Worm (Caenorhabditis elegans): Measurements from ENCODE around the gene C37C3.12.
A peak's percentile ranks its signal among the peaks of the same experiment; 100 is the strongest.

Gene C37C3.12

ce11 chrV:7870707-7871106 lies 31.3 kb upstream of the C37C3.12 start, which contains the start of gene nipi-4:
Gene nipi-4, minus strand, starts transcription at chrV:7870807.
- TF ChIP-seq scrt-1 (GFP tag; IDR thresholded peaks at IDR 0.05) = no peak
- TF ChIP-seq ets-7 (tag; optimal IDR thresholded peaks at IDR 0.05) = no peak
- no peak for TF ChIP-seq hmg-4 (GFP tag; optimal IDR thresholded peaks at IDR 0.05)
- TF ChIP-seq hmbx-1 (tag; optimal IDR thresholded peaks at IDR 0.05) = no peak
- no peak for TF ChIP-seq aly-1 (tag; optimal IDR thresholded peaks at IDR 0.05)
- no peak for TF ChIP-seq tra-4 (tag; optimal IDR thresholded peaks at IDR 0.05)

DNA sequence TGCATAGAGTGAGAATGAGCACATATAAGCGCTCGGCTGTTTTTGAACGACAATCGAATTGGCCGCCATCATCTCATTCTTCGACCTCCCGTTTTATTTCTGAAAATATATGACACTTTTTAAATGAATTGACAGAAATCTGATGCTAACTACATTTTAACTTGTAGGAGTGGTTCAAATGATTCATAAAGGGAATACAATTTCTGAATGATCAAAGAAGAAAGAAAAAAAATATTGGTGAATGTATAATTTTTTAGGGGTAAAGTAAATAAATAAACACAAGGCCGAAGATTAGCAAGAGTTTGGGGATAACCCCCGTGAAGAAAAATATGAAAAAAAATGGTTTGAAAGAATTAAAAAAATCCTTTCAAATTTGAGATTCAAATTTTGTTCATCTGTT lies 25.3 kb upstream of the C37C3.12 start, which contains the start of gene C37C3.11:
C37C3.11 (minus strand) TSS at position 101 of the 400 bp plus-strand sequence.
- TF ChIP-seq F13C5.2 (tag; optimal IDR thresholded peaks at IDR 0.05) (no peak), ceh-13 (GFP tag; optimal IDR thresholded peaks at IDR 0.05) (no peak), ceh-36 (tag; optimal IDR thresholded peaks at IDR 0.05) (no peak), aly-1 (tag; optimal IDR thresholded peaks at IDR 0.05) (no peak), ets-7 (tag; optimal IDR thresholded peaks at IDR 0.05) (no peak), scrt-1 (GFP tag; IDR thresholded peaks at IDR 0.05) (no peak), tra-4 (tag; optimal IDR thresholded peaks at IDR 0.05) (no peak), hnd-1 (tag; optimal IDR thresholded peaks at IDR 0.05) (no peak), sea-1 (GFP tag; conservative IDR thresholded peaks at IDR 0.05) (no peak)

DNA sequence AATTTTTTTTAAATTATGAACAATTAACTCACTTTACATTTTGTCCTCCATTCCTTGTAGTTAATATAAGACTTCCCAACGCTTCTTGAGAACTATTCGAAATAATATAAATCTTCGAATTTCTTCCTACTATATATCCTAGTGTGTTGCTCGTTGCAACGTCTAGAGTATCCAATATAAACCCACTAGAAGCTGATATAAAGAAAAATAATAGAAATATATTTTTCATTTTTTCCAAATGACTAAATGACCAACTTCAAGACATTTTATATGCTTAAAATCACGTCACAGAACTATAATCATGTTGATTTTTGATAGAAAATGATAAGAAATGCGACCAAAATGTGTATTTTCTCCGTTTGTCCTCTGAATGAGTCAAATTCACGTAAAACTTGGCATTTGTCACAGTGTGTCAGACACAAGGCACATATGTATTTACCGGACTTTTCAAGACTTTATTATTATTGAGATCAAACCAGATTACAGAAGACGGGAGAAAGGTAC lies 23.7 kb upstream of the C37C3.12 start, which contains the start of gene C37C3.10:
C37C3.10 (minus strand) TSS at position 51 of the 504 bp plus-strand sequence.
- TF ChIP-seq sea-1 (GFP tag; conservative IDR thresholded peaks at IDR 0.05) (no peak), aly-1 (tag; optimal IDR thresholded peaks at IDR 0.05) (no peak), ceh-36 (tag; optimal IDR thresholded peaks at IDR 0.05) (no peak), tbx-11 (GFP tag; IDR thresholded peaks at IDR 0.05) (no peak), tbx-37 (GFP tag; conservative IDR thresholded peaks at IDR 0.05) (no peak), hnd-1 (tag; optimal IDR thresholded peaks at IDR 0.05) (no peak), ceh-13 (GFP tag; optimal IDR thresholded peaks at IDR 0.05) (no peak), ets-7 (tag; optimal IDR thresholded peaks at IDR 0.05) (no peak), scrt-1 (GFP tag; IDR thresholded peaks at IDR 0.05) (no peak), B0310.2 (tag; optimal IDR thresholded peaks at IDR 0.05) (no peak), hmg-4 (GFP tag; optimal IDR thresholded peaks at IDR 0.05) (no peak), pes-1 (GFP tag; IDR thresholded peaks at IDR 0.05) (no peak), flt-1 (GFP tag; IDR thresholded peaks at IDR 0.05) (no peak), ama-1 (optimal IDR thresholded peaks at IDR 0.05) (no peak)

DNA sequence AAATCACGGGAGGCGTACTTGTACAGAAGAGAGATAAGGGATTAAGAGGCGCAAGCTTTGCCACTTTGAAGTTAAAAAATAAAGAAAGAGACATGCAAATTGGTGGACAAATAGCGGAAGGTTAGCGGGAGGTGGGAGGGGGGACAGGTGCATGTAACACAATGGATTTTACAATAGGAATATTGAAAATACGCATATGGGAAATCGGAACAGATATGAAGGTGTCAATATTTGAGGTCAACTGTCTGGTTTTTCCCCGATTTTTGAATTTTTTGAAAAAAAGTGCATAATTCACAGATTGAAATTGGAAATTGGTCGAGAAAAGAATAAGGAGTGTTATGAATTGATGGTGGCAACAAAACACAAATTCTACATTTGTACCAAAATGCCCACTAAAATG lies 22.4 kb upstream of the C37C3.12 start, which contains the start of gene C37C3.17:
C37C3.17 (minus strand) TSS at position 101 of the 400 bp plus-strand sequence.
- TF ChIP-seq tbx-37 (GFP tag; conservative IDR thresholded peaks at IDR 0.05) (no peak), F13C5.2 (tag; optimal IDR thresholded peaks at IDR 0.05) (no peak), hmg-4 (GFP tag; optimal IDR thresholded peaks at IDR 0.05) (no peak), B0310.2 (tag; optimal IDR thresholded peaks at IDR 0.05) (no peak), pes-1 (GFP tag; IDR thresholded peaks at IDR 0.05) (no peak), tbx-11 (GFP tag; IDR thresholded peaks at IDR 0.05) (no peak), hnd-1 (tag; optimal IDR thresholded peaks at IDR 0.05) (no peak), aly-1 (tag; optimal IDR thresholded peaks at IDR 0.05) (no peak), ama-1 (optimal IDR thresholded peaks at IDR 0.05) (no peak), tra-4 (tag; optimal IDR thresholded peaks at IDR 0.05) (no peak), ceh-36 (tag; optimal IDR thresholded peaks at IDR 0.05) (no peak), hmbx-1 (tag; optimal IDR thresholded peaks at IDR 0.05) (no peak), ceh-13 (GFP tag; optimal IDR thresholded peaks at IDR 0.05) (no peak), flt-1 (GFP tag; IDR thresholded peaks at IDR 0.05) (no peak)

DNA sequence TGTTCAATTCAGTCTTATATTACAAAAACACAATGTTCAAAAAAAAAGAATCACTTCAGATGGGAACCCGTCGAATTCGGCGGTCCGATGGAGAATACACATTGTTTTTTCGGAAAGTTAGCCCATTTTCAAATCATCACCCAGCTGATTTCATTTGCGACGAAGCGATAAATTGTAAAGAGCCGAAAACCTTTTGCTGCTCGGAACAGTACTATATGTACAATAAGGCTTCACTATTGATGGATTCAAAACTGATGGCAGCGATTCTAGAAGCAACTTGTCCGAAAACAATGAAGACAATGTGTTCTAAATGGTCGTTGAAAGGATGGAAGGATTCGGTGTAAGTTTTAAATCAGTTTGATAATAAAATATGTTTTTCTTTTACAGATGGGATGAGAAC lies 18.5 kb upstream of the C37C3.12 start, which contains the start of gene C37C3.1:
C37C3.1 (plus strand) TSS at position 33 of the 400 bp plus-strand sequence.
- TF ChIP-seq hnd-1 (tag; optimal IDR thresholded peaks at IDR 0.05) (no peak), B0310.2 (tag; optimal IDR thresholded peaks at IDR 0.05) (no peak), scrt-1 (GFP tag; IDR thresholded peaks at IDR 0.05) (no peak)

ce11 chrV:7856641-7857040 lies 17.3 kb upstream of the C37C3.12 start:
- TF ChIP-seq sea-1 (GFP tag; conservative IDR thresholded peaks at IDR 0.05) = no peak
- no peak for TF ChIP-seq tbx-37 (GFP tag; conservative IDR thresholded peaks at IDR 0.05)
- no peak for TF ChIP-seq hmg-4 (GFP tag; optimal IDR thresholded peaks at IDR 0.05)
- TF ChIP-seq ets-7 (tag; optimal IDR thresholded peaks at IDR 0.05) = no peak

DNA sequence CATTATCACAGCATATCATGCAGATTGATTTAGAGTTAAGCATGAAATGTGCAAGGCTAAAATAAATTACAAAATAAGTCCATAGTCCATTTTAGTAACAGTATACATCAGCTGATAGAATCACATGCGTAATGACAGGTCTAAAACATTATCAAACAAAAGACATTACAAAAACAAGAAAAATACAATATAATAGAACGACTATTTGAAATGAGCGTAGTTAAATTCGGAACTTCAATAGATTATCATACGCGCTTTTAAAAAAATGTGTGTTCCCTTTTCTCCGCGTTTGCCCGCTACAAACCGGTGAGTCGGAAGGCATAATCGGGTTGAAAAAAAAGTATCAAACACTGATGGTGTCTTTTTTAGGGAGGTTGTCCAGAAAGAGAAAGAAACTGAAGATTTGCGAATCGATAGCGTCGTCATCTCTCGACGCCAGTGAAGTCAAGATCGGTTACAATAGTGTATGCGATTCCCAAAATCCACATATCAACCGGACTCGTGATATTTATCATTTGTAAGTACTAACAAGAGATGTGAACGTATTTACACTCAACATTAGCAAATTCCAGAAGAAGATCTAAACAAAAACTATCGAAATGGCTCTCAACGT lies 16.1 kb upstream of the C37C3.12 start, which contains the start of gene C37C3.2:
C37C3.2 (plus strand) TSS at position 563 of the 613 bp plus-strand sequence.
- no peak for TF ChIP-seq tbx-37 (GFP tag; conservative IDR thresholded peaks at IDR 0.05)
- no peak for TF ChIP-seq tbx-11 (GFP tag; IDR thresholded peaks at IDR 0.05)
- TF ChIP-seq flt-1 (GFP tag; IDR thresholded peaks at IDR 0.05) = no peak
- no peak for TF ChIP-seq pes-1 (GFP tag; IDR thresholded peaks at IDR 0.05)
- no peak for TF ChIP-seq ama-1 (optimal IDR thresholded peaks at IDR 0.05)
- no peak for TF ChIP-seq hmbx-1 (tag; optimal IDR thresholded peaks at IDR 0.05)
- TF ChIP-seq scrt-1 (GFP tag; IDR thresholded peaks at IDR 0.05) = no peak

ce11 chrV:7854603-7855002 lies 15.2 kb upstream of the C37C3.12 start, which contains the start of the genes C37C3.9 and C37C3.18:
Gene C37C3.9, minus strand, starts transcription at chrV:7854700.
Gene C37C3.18, plus strand, starts transcription at chrV:7854993.
- TF ChIP-seq scrt-1 (GFP tag; IDR thresholded peaks at IDR 0.05) (no peak), ets-7 (tag; optimal IDR thresholded peaks at IDR 0.05) (no peak), sea-1 (GFP tag; conservative IDR thresholded peaks at IDR 0.05) (no peak), tbx-37 (GFP tag; conservative IDR thresholded peaks at IDR 0.05) (no peak), F13C5.2 (tag; optimal IDR thresholded peaks at IDR 0.05) (peak; percentile 75), hmbx-1 (tag; optimal IDR thresholded peaks at IDR 0.05) (no peak), hmg-4 (GFP tag; optimal IDR thresholded peaks at IDR 0.05) (peak; percentile 25)
